Worm (Caenorhabditis elegans) whole organism, midembryonic: ENCODE measurements around the gene znf-207.

Source experiments
- T22C8.4 ChIP-seq: fragments of 200-800 bp; sonication (Bioruptor generic); IDR thresholded peaks from 2 replicates; pipeline ENCODE4 v1.3.6; 2022; ENCODE audit warnings: missing genetic modification characterization, missing compliant biosample characterization
- cog-1 ChIP-seq: sonication (generic microtip); optimal IDR thresholded peaks from 2 replicates; lab custom pipeline; 2016; ENCODE audit warnings: missing genetic modification characterization, missing compliant biosample characterization
- flt-1 ChIP-seq: fragments of 200-800 bp; sonication (Bioruptor generic); IDR thresholded peaks from 2 replicates; pipeline ENCODE4 v1.3.6; 2022; ENCODE audit warnings: missing genetic modification characterization, missing compliant biosample characterization
- klf-2 ChIP-seq: fragments of 200-800 bp; sonication (Bioruptor generic); conservative IDR thresholded peaks from 2 replicates; pipeline ENCODE4 v1.3.6; 2022; ENCODE audit warnings: missing genetic modification reagents, missing genetic modification characterization, missing compliant biosample characterization
- med-1 ChIP-seq: sonication (generic microtip); optimal IDR thresholded peaks from 2 replicates; lab custom pipeline; 2017; ENCODE audit warnings: missing genetic modification characterization, mild to moderate bottlenecking, missing compliant biosample characterization, antibody characterized with exemption, missing genetic modification reagents; ENCODE audit not compliant: insufficient read depth
- ref-1 ChIP-seq: fragments of 200-800 bp; sonication (Bioruptor generic); conservative IDR thresholded peaks from 2 replicates; pipeline ENCODE4 v1.3.6; 2022; ENCODE audit warnings: missing genetic modification reagents, missing genetic modification characterization, missing compliant biosample characterization
- tab-1 ChIP-seq: fragments of 200-800 bp; sonication (Bioruptor generic); IDR thresholded peaks from 2 replicates; pipeline ENCODE4 v1.3.6; 2022; ENCODE audit warnings: missing genetic modification characterization, missing compliant biosample characterization
- ztf-23 ChIP-seq: fragments of 200-800 bp; sonication (Bioruptor generic); IDR thresholded peaks from 2 replicates; pipeline ENCODE4 v1.3.6; 2022; ENCODE audit warnings: missing genetic modification reagents, missing genetic modification characterization, missing compliant biosample characterization
- ztf-29 ChIP-seq: fragments of 200-800 bp; sonication (Bioruptor generic); IDR thresholded peaks from 2 replicates; pipeline ENCODE4 v1.3.6; 2022; ENCODE audit warnings: missing genetic modification reagents, missing genetic modification characterization, missing compliant biosample characterization

The znf-207 gene

DNA sequence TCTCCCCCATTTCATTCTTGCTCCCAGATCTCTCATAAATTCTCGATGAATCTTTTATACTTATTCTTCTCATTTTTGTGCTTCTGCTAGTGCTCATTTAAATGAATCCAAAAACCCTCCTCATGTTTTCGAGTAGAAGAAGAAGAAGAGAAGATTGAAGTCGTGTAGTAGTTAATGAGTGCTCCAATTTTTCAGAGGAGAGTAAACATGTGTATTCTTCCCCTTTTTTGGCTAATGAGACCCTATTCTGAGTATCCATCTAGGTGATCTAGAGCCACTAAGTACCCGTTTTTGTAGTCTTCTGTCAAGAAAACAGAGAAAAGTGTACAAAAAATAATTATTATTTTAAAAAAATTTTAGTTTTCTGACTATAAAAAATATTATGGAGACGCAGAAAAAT is 40.8 kb downstream of the znf-207 start:
- TF ChIP-seq cog-1 (tag; lab: Kevin White, UChicago), result no peak
- no peak for TF ChIP-seq tab-1

DNA sequence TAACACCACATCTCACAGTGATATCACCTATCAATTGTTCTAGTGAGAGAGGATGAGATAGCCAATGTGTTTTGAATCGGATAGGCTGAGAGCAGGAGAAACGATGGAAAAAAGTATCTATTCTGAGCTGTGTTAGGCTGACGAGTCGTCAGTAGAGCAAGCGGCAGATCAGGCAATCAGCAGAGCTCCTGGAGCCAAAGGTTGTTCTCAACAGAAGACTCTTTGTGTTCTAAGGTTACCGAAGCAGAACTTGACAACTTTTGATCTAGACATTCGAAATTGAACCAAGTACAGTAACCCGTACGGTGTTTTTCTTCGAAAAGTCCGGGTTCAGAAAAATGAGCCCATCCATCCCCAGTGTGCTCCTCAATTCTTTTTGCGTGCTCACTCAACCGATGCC is 42.0 kb downstream of the znf-207 start:
- no peak for TF ChIP-seq ztf-23 (GFP tag; lab: Robert Waterston, UW)
- no peak for TF ChIP-seq flt-1
- TF ChIP-seq ztf-29 (GFP tag; lab: Robert Waterston, UW), result no peak
- TF ChIP-seq tab-1, result no peak
- TF ChIP-seq ref-1 (GFP tag; lab: Robert Waterston, UW), result no peak
- TF ChIP-seq klf-2 (GFP tag; lab: Robert Waterston, UW), result no peak
- no peak for TF ChIP-seq T22C8.4 (GFP tag; lab: Robert Waterston, UW)
- no peak for TF ChIP-seq cog-1 (tag; lab: Kevin White, UChicago)
- TF ChIP-seq med-1 (GFP tag; lab: Kevin White, UChicago), result no peak

DNA sequence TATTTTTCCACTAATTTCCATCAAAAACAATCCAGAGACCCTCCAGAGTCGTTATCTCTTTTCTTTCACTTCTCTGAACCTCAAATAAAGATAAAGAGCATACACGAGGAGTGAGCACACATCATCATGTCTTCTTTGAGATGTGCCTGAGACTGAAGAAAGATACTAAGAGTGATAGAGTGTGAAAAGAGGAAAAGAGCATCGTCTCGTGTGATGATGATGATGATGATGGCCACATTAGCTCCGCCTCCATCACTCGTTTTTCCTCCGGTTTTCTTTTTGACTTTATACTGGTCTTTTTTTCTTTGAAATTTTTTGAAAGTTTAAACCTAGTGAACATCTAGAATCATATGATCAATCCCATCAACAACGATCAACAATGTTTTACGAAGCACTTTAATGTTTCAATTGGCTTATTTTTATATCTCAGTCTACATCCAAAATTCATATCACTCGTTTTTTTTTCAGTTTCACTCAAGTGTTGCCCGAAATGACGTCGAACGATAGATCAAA is 43.2 kb downstream of the znf-207 start, which contains the start of gene T01G1.2:
Gene T01G1.2, plus strand, starts transcription at position 463 of the 513 bp plus-strand sequence.
- TF ChIP-seq flt-1 (no peak), ref-1 (GFP tag; lab: Robert Waterston, UW) (no peak), T22C8.4 (GFP tag; lab: Robert Waterston, UW) (no peak), ztf-23 (GFP tag; lab: Robert Waterston, UW) (no peak), cog-1 (tag; lab: Kevin White, UChicago) (no peak), ztf-29 (GFP tag; lab: Robert Waterston, UW) (no peak), med-1 (GFP tag; lab: Kevin White, UChicago) (no peak), tab-1 (no peak), klf-2 (GFP tag; lab: Robert Waterston, UW) (no peak)

DNA sequence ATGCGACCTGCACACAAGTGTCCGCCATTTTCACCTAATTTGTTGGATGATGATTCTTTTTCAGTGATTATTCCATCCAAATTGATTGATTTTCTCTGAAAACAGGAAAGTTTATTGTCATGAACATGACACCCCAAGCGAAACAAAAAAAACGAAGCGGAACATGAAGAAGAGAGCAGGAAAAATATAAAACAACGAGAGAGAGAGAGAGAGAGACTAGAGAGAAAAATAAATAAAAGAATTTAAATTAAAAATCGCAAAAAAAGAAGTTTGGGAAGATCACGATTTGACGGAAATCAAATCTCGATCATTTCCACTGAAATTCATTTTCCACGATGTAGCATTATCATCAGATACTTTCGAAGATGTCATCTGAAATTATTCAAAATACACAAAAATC is 49.0 kb downstream of the znf-207 start, which contains the start of gene klp-12:
Gene klp-12, minus strand, starts transcription at position 101 of the 400 bp plus-strand sequence.
- TF ChIP-seq cog-1 (tag; lab: Kevin White, UChicago) (no peak), T22C8.4 (GFP tag; lab: Robert Waterston, UW) (no peak), ref-1 (GFP tag; lab: Robert Waterston, UW) (no peak), tab-1 (no peak), flt-1 (no peak), klf-2 (GFP tag; lab: Robert Waterston, UW) (no peak), ztf-23 (GFP tag; lab: Robert Waterston, UW) (no peak), ztf-29 (GFP tag; lab: Robert Waterston, UW) (no peak), med-1 (GFP tag; lab: Kevin White, UChicago) (no peak)

DNA sequence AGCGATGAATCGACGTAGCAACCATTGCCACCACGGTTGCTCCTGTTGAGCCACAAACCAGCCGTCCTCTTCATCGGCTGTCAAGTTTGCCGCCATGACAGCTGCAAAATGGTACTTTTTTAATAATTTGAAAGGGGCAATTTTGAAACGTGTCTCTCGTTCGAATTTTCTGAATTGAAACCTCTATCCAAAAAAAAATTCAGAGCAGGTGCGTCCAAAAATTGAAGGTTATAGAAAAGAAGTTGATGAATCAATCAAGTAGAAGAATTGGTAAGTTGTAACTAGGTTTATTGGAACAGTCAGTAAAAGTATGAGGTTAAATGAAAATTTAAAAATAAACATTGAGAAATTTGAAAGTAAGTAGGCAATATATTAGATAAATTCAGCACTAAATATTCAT is 50.6 kb downstream of the znf-207 start, which contains the start of gene T01G1.4:
Gene T01G1.4, minus strand, starts transcription at position 101 of the 400 bp plus-strand sequence.
- TF ChIP-seq flt-1, result no peak
- TF ChIP-seq ztf-29 (GFP tag; lab: Robert Waterston, UW), result no peak
- no peak for TF ChIP-seq T22C8.4 (GFP tag; lab: Robert Waterston, UW)
- no peak for TF ChIP-seq klf-2 (GFP tag; lab: Robert Waterston, UW)
- no peak for TF ChIP-seq med-1 (GFP tag; lab: Kevin White, UChicago)
- TF ChIP-seq ztf-23 (GFP tag; lab: Robert Waterston, UW), result no peak
- no peak for TF ChIP-seq tab-1
